Fruit fly (Drosophila melanogaster) whole organism, embryonic: ENCODE data around the gene r2d2.

Source experiments
- Adf1 ChIP-seq: fragments of 200-800 bp; sonication (Bioruptor generic); IDR thresholded peaks from 2 replicates; pipeline ENCODE4 v1.3.6; 2022; ENCODE audit warnings: missing biosample characterization, missing genetic modification characterization
- Aef1 ChIP-seq: fragments of 200-800 bp; sonication (Bioruptor generic); IDR thresholded peaks from 3 replicates; pipeline ENCODE4 v1.3.6; 2022; ENCODE audit warnings: missing biosample characterization, missing genetic modification characterization
- B-H2 ChIP-seq: fragments of 200-800 bp; sonication (Bioruptor generic); optimal IDR thresholded peaks from 2 replicates; lab custom pipeline; 2018; ENCODE audit warnings: missing biosample characterization, mild to moderate bottlenecking, missing genetic modification characterization
- C15 ChIP-seq: fragments of 200-800 bp; sonication (Bioruptor generic); IDR thresholded peaks from 3 replicates; pipeline ENCODE4 v1.3.6; 2022; ENCODE audit warnings: missing biosample characterization, missing genetic modification characterization
- CG10209 ChIP-seq: fragments of 200-800 bp; sonication (Bioruptor generic); optimal IDR thresholded peaks from 3 replicates; lab custom pipeline; 2017; ENCODE audit warnings: missing biosample characterization, mild to moderate bottlenecking, missing genetic modification characterization, missing genetic modification reagents
- CG10267 ChIP-seq: fragments of 200-800 bp; sonication (Bioruptor generic); optimal IDR thresholded peaks from 2 replicates; lab custom pipeline; 2018; ENCODE audit warnings: missing biosample characterization, mild to moderate bottlenecking, missing genetic modification characterization, moderate library complexity
- CG10543 ChIP-seq: fragments of 200-800 bp; sonication (Bioruptor generic); optimal IDR thresholded peaks from 3 replicates; lab custom pipeline; 2017; ENCODE audit warnings: missing biosample characterization, mild to moderate bottlenecking, missing genetic modification characterization, moderate library complexity
- CG11723 ChIP-seq: fragments of 200-800 bp; sonication (Bioruptor generic); optimal IDR thresholded peaks from 2 replicates; lab custom pipeline; 2017; ENCODE audit warnings: missing biosample characterization, mild to moderate bottlenecking, missing genetic modification characterization
- CG12155 ChIP-seq: fragments of 200-800 bp; sonication (Bioruptor generic); optimal IDR thresholded peaks from 3 replicates; lab custom pipeline; 2016; ENCODE audit warnings: missing biosample characterization, missing genetic modification characterization
- CG12769 ChIP-seq: fragments of 200-800 bp; sonication (Bioruptor generic); optimal IDR thresholded peaks from 2 replicates; lab custom pipeline; 2019; ENCODE audit warnings: missing biosample characterization, mild to moderate bottlenecking, missing genetic modification characterization, moderate library complexity
- CG13424 ChIP-seq: fragments of 200-800 bp; sonication (Bioruptor generic); optimal IDR thresholded peaks from 2 replicates; lab custom pipeline; 2019; ENCODE audit warnings: missing biosample characterization, mild to moderate bottlenecking, missing genetic modification characterization, moderate library complexity
- CG14860 ChIP-seq: fragments of 200-800 bp; sonication (Bioruptor generic); IDR thresholded peaks from 3 replicates; pipeline ENCODE4 v1.3.6; 2022; ENCODE audit warnings: missing biosample characterization, missing genetic modification characterization; ENCODE audit not compliant: partially characterized antibody
- CG17802 ChIP-seq: fragments of 200-800 bp; sonication (Bioruptor generic); optimal IDR thresholded peaks from 2 replicates; lab custom pipeline; 2018; ENCODE audit warnings: missing biosample characterization, mild to moderate bottlenecking, missing genetic modification characterization, moderate library complexity
- CG2116 ChIP-seq: fragments of 200-800 bp; sonication (Bioruptor generic); optimal IDR thresholded peaks from 3 replicates; lab custom pipeline; 2018; ENCODE audit warnings: missing biosample characterization, mild to moderate bottlenecking, missing genetic modification characterization
- CG2199 ChIP-seq: fragments of 200-800 bp; sonication (Bioruptor generic); IDR thresholded peaks from 3 replicates; pipeline ENCODE4 v1.3.6; 2022; ENCODE audit warnings: missing biosample characterization, missing genetic modification characterization
- CG31365 ChIP-seq: fragments of 200-800 bp; sonication (Bioruptor generic); optimal IDR thresholded peaks from 2 replicates; lab custom pipeline; 2018; ENCODE audit warnings: missing biosample characterization, mild to moderate bottlenecking, missing genetic modification characterization
- CG32772 ChIP-seq: fragments of 200-800 bp; sonication (Bioruptor generic); IDR thresholded peaks from 2 replicates; pipeline ENCODE4 v1.3.6; 2022; ENCODE audit warnings: missing biosample characterization, missing genetic modification characterization
- CG3726 ChIP-seq: fragments of 200-800 bp; sonication (Bioruptor generic); IDR thresholded peaks from 3 replicates; pipeline ENCODE4, ENCODE4 v1.3.6; 2022; ENCODE audit warnings: missing biosample characterization, missing genetic modification characterization
- CG4328 ChIP-seq: fragments of 200-800 bp; sonication (Bioruptor generic); optimal IDR thresholded peaks from 3 replicates; lab custom pipeline; 2017; ENCODE audit warnings: missing biosample characterization, missing genetic modification reagents, missing genetic modification characterization
- CG5245 ChIP-seq: fragments of 200-800 bp; sonication (Bioruptor generic); optimal IDR thresholded peaks from 3 replicates; lab custom pipeline; 2016; ENCODE audit warnings: missing biosample characterization, missing genetic modification characterization
- CG7987 ChIP-seq: fragments of 200-800 bp; sonication (Bioruptor generic); optimal IDR thresholded peaks from 2 replicates; lab custom pipeline; 2018; ENCODE audit warnings: missing biosample characterization, mild to moderate bottlenecking, missing genetic modification characterization, moderate library complexity
- CG8924 ChIP-seq: fragments of 200-800 bp; optimal IDR thresholded peaks from 3 replicates; lab custom pipeline; 2019; ENCODE audit warnings: missing biosample characterization, mild to moderate bottlenecking, missing genetic modification characterization, moderate library complexity
- CkIIα-i1 ChIP-seq: fragments of 200-800 bp; sonication (Bioruptor generic); IDR thresholded peaks from 2 replicates; pipeline ENCODE4 v1.3.6; 2022; ENCODE audit warnings: missing biosample characterization, missing genetic modification characterization
- Dip2 ChIP-seq: fragments of 200-800 bp; sonication (Bioruptor generic); IDR thresholded peaks from 2 replicates; pipeline ENCODE4 v1.3.6; 2022; ENCODE audit warnings: missing biosample characterization, missing genetic modification characterization
- ERR ChIP-seq: fragments of 200-800 bp; sonication (Bioruptor generic); optimal IDR thresholded peaks from 2 replicates; lab custom pipeline; 2016; ENCODE audit warnings: missing biosample characterization, missing genetic modification characterization
- Ets65A ChIP-seq: fragments of 200-800 bp; sonication (Bioruptor generic); peaks from one replicate; lab custom pipeline; 2016; ENCODE audit warnings: missing biosample characterization, missing genetic modification characterization
- Fer2 ChIP-seq: fragments of 200-800 bp; sonication (Bioruptor generic); optimal IDR thresholded peaks from 2 replicates; lab custom pipeline; 2018; ENCODE audit warnings: missing biosample characterization, mild to moderate bottlenecking, missing genetic modification characterization, moderate library complexity
- HmgD ChIP-seq: fragments of 200-800 bp; sonication (Bioruptor generic); optimal IDR thresholded peaks from 3 replicates; lab custom pipeline; 2016; ENCODE audit warnings: missing biosample characterization, missing genetic modification characterization
- Hmx ChIP-seq: fragments of 200-800 bp; sonication (Bioruptor generic); optimal IDR thresholded peaks from 2 replicates; lab custom pipeline; 2016; ENCODE audit warnings: missing biosample characterization, missing genetic modification characterization
- Lhr ChIP-seq: fragments of 200-800 bp; sonication (Bioruptor generic); optimal IDR thresholded peaks from 3 replicates; lab custom pipeline; 2017; ENCODE audit warnings: mild to moderate bottlenecking, missing biosample characterization, missing genetic modification reagents, missing genetic modification characterization
- Nf-YA ChIP-seq: fragments of 200-800 bp; sonication (Bioruptor generic); IDR thresholded peaks from 2 replicates; pipeline ENCODE4 v1.3.6; 2022; ENCODE audit warnings: missing biosample characterization, missing genetic modification characterization
- NfI ChIP-seq: fragments of 200-800 bp; sonication (Bioruptor generic); optimal IDR thresholded peaks from 3 replicates; lab custom pipeline; 2018; ENCODE audit warnings: missing biosample characterization, mild to moderate bottlenecking, missing genetic modification characterization, moderate library complexity
- Side ChIP-seq: fragments of 200-800 bp; sonication (Bioruptor generic); optimal IDR thresholded peaks from 2 replicates; lab custom pipeline; 2016; ENCODE audit warnings: missing biosample characterization, missing genetic modification characterization
- chn ChIP-seq: fragments of 200-800 bp; sonication (Bioruptor generic); optimal IDR thresholded peaks from 2 replicates; lab custom pipeline; 2016; ENCODE audit warnings: missing biosample characterization, missing genetic modification characterization
- dan ChIP-seq: fragments of 200-800 bp; sonication (Bioruptor generic); IDR thresholded peaks from 2 replicates; pipeline ENCODE4 v1.3.6; 2022; ENCODE audit warnings: missing biosample characterization, missing genetic modification characterization
- danr ChIP-seq: fragments of 200-800 bp; sonication (Bioruptor generic); IDR thresholded peaks from 2 replicates; pipeline ENCODE4 v1.3.6; 2022; ENCODE audit warnings: missing biosample characterization, missing genetic modification characterization
- dmrt11E ChIP-seq: fragments of 200-800 bp; sonication (Bioruptor generic); optimal IDR thresholded peaks from 3 replicates; lab custom pipeline; 2018; ENCODE audit warnings: missing biosample characterization, mild to moderate bottlenecking, missing genetic modification characterization, moderate library complexity
- ems ChIP-seq: fragments of 200-800 bp; sonication (Bioruptor generic); optimal IDR thresholded peaks from 3 replicates; lab custom pipeline; 2016; ENCODE audit warnings: missing biosample characterization, missing genetic modification characterization
- exex ChIP-seq: fragments of 200-800 bp; sonication (Bioruptor generic); optimal IDR thresholded peaks from 4 replicates; lab custom pipeline; 2018; ENCODE audit warnings: missing biosample characterization, mild to moderate bottlenecking, missing genetic modification characterization, moderate library complexity
- gce ChIP-seq: fragments of 200-800 bp; sonication (Bioruptor generic); IDR thresholded peaks from 3 replicates; pipeline ENCODE4 v1.3.6; 2022; ENCODE audit warnings: missing biosample characterization, missing genetic modification characterization
- ind ChIP-seq: fragments of 200-800 bp; sonication (Bioruptor generic); optimal IDR thresholded peaks from 3 replicates; lab custom pipeline; 2016; ENCODE audit warnings: missing biosample characterization, missing genetic modification characterization
- lbe ChIP-seq: fragments of 200-800 bp; sonication (Bioruptor generic); optimal IDR thresholded peaks from 2 replicates; lab custom pipeline; 2016; ENCODE audit warnings: missing biosample characterization, mild to moderate bottlenecking, missing genetic modification characterization
- lilli ChIP-seq: fragments of 200-800 bp; sonication (Bioruptor generic); optimal IDR thresholded peaks from 3 replicates; lab custom pipeline; 2016; ENCODE audit warnings: missing biosample characterization, missing genetic modification characterization
- lmd ChIP-seq: fragments of 200-800 bp; sonication (Bioruptor generic); IDR thresholded peaks from 2 replicates; pipeline ENCODE4 v1.3.6; 2022; ENCODE audit warnings: missing biosample characterization, missing genetic modification characterization
- org-1 ChIP-seq: fragments of 200-800 bp; sonication (Bioruptor generic); optimal IDR thresholded peaks from 2 replicates; lab custom pipeline; 2017; ENCODE audit warnings: missing biosample characterization, missing genetic modification characterization
- otp ChIP-seq: fragments of 200-800 bp; sonication (Bioruptor generic); IDR thresholded peaks from 3 replicates; pipeline ENCODE4, ENCODE4 v1.3.6; 2022; ENCODE audit warnings: missing biosample characterization, missing genetic modification characterization
- psq ChIP-seq: fragments of 200-800 bp; sonication (Bioruptor generic); optimal IDR thresholded peaks from 2 replicates; lab custom pipeline; 2017; ENCODE audit warnings: missing biosample characterization, missing genetic modification characterization
- row ChIP-seq: fragments of 200-800 bp; sonication (Bioruptor generic); IDR thresholded peaks from 3 replicates; pipeline ENCODE4 v1.3.6; 2022; ENCODE audit warnings: missing biosample characterization, missing genetic modification characterization
- seq ChIP-seq: fragments of 200-800 bp; sonication (Bioruptor generic); IDR thresholded peaks from 2 replicates; pipeline ENCODE4 v1.3.6; 2022; ENCODE audit warnings: missing biosample characterization, missing genetic modification characterization
- slou ChIP-seq: fragments of 200-800 bp; sonication (Bioruptor generic); optimal IDR thresholded peaks from 3 replicates; lab custom pipeline; 2016; ENCODE audit warnings: missing biosample characterization, missing genetic modification characterization
- sr ChIP-seq: fragments of 200-800 bp; sonication (Bioruptor generic); IDR thresholded peaks from 3 replicates; pipeline ENCODE4 v1.3.6; 2022; ENCODE audit warnings: missing biosample characterization, missing genetic modification characterization
- vfl ChIP-seq: fragments of 200-800 bp; sonication (Bioruptor generic); optimal IDR thresholded peaks from 2 replicates; lab custom pipeline; 2016; ENCODE audit warnings: missing biosample characterization, missing genetic modification characterization
- wor ChIP-seq: fragments of 200-800 bp; sonication (Bioruptor generic); IDR thresholded peaks from 2 replicates; pipeline ENCODE4 v1.3.6; 2022; ENCODE audit warnings: missing biosample characterization, missing genetic modification characterization

Gene r2d2

dm6 chr2L:7828901-7829300, 29.0 kb downstream of the r2d2 start (continued):
- peak; percentile 68 for TF ChIP-seq CG12769 (tag; lab: Kevin White, UChicago)
- 0 out of 3 replicates have a peak, but pooled peaks have one; percentile 55 for TF ChIP-seq CG2199 (GFP tag; lab: Robert Waterston, UW)
- TF ChIP-seq CG5245: no peak
- no peak for TF ChIP-seq sr (GFP tag; lab: Robert Waterston, UW)
- no peak for TF ChIP-seq dan
- no peak for TF ChIP-seq chn
- TF ChIP-seq CkIIα-i1 (GFP tag; lab: Robert Waterston, UW): no peak
- no peak for TF ChIP-seq Aef1 (GFP tag; lab: Robert Waterston, UW)
- no peak for TF ChIP-seq Dip2 (GFP tag; lab: Robert Waterston, UW)
- no peak for TF ChIP-seq org-1 (GFP tag; lab: Kevin White, UChicago)
- TF ChIP-seq NfI: no peak
- TF ChIP-seq psq (GFP tag; lab: Kevin White, UChicago): no peak
- TF ChIP-seq ERR (GFP tag; lab: Kevin White, UChicago): no peak
- no peak for TF ChIP-seq CG8924 (tag; lab: Kevin White, UChicago)
- TF ChIP-seq CG10543 (GFP tag; lab: Kevin White, UChicago): no peak
- TF ChIP-seq CG2116: no peak
- no peak for TF ChIP-seq dmrt11E
- TF ChIP-seq vfl (GFP tag; lab: Kevin White, UChicago): no peak
- no peak for TF ChIP-seq lmd (GFP tag; lab: Robert Waterston, UW)
- no peak for TF ChIP-seq Hmx (GFP tag; lab: Kevin White, UChicago)
- no peak for TF ChIP-seq CG31365 (tag; lab: Kevin White, UChicago)
- TF ChIP-seq gce (GFP tag; lab: Robert Waterston, UW): no peak
- TF ChIP-seq lbe (GFP tag; lab: Kevin White, UChicago): no peak
- TF ChIP-seq wor (GFP tag; lab: Robert Waterston, UW): no peak
- TF ChIP-seq slou (GFP tag; lab: Kevin White, UChicago): no peak
- no peak for TF ChIP-seq CG4328 (GFP tag; lab: Kevin White, UChicago)
- no peak for TF ChIP-seq otp (GFP tag; lab: Robert Waterston, UW)
- no peak for TF ChIP-seq CG10209 (GFP tag; lab: Kevin White, UChicago)
- no peak; the same call in 1 of the 2 replicates for TF ChIP-seq Adf1 (GFP tag; lab: Robert Waterston, UW)
- no peak for TF ChIP-seq CG10267 (tag; lab: Kevin White, UChicago)
- no peak for TF ChIP-seq Nf-YA (GFP tag; lab: Robert Waterston, UW)
- no peak for TF ChIP-seq Ets65A (GFP tag; lab: Kevin White, UChicago)
- peak; percentile 38 for TF ChIP-seq CG7987 (GFP tag; lab: Kevin White, UChicago)
- TF ChIP-seq Lhr (GFP tag; lab: Kevin White, UChicago): no peak
- TF ChIP-seq seq (GFP tag; lab: Robert Waterston, UW): no peak
- no peak for TF ChIP-seq Side (GFP tag; lab: Kevin White, UChicago)
- TF ChIP-seq lilli (GFP tag; lab: Kevin White, UChicago): no peak
- TF ChIP-seq CG11723: no peak
- TF ChIP-seq CG3726: no peak
- no peak for TF ChIP-seq ind (GFP tag; lab: Kevin White, UChicago)
- TF ChIP-seq danr (GFP tag; lab: Robert Waterston, UW): no peak
- TF ChIP-seq CG17802 (tag; lab: Kevin White, UChicago): no peak
- TF ChIP-seq B-H2 (GFP tag; lab: Kevin White, UChicago): no peak
- TF ChIP-seq C15 (GFP tag; lab: Robert Waterston, UW): no peak
- TF ChIP-seq Fer2 (tag; lab: Kevin White, UChicago): no peak
- TF ChIP-seq ems: no peak
- no peak for TF ChIP-seq row (GFP tag; lab: Robert Waterston, UW)
- TF ChIP-seq exex (tag; lab: Kevin White, UChicago): no peak
- no peak for TF ChIP-seq HmgD (GFP tag; lab: Kevin White, UChicago)
- TF ChIP-seq CG13424 (tag; lab: Kevin White, UChicago): no peak
- TF ChIP-seq CG32772 (GFP tag; lab: Robert Waterston, UW): peak; percentile 57; the same call in 1 of the 2 replicates
- no peak for TF ChIP-seq CG14860 (GFP tag; lab: Robert Waterston, UW)
- TF ChIP-seq CG12155 (GFP tag; lab: Kevin White, UChicago): no peak
